Worm (Caenorhabditis elegans): Measurements from ENCODE around the gene spk-1.

DNA sequence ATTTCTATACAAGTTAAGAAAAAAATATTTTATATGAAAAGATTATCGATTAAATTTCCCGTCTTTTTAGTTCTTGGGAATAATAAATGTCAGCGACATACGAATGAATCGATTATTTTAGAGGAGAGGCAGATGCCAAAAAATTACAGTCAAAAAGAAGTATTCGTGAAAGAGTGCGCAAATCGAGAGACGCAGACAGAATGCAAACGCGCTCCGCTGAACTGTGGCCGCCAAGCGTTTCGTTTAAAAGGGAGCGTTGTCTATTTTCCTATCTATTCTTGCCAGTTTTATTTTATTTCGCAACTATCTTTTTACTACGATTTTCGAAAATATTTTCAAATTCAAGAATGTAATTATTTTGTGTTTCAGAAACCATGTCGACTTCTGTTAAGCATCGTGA, 10.7 kb downstream of the spk-1 start, which contains the start of gene baf-1:
- TF ChIP-seq him-1 (tag; optimal IDR thresholded peaks at IDR 0.05) (no peak), W03F9.2 (tag; optimal IDR thresholded peaks at IDR 0.05) (peak; percentile 76), dao-5 (tag; optimal IDR thresholded peaks at IDR 0.05) (no peak)

All from whole organism, L4/young adult.